Worm (Caenorhabditis elegans) whole organism, young adult: Measurements from ENCODE around the gene C33C12.4.
"Not testable (repeated sequence)": the region's sequence is repeated elsewhere in the genome, so short reads cannot be mapped to it uniquely, and the experiment has no call there.

Experiments used
- B0035.1 ChIP-seq: sonication (generic microtip); optimal IDR thresholded peaks from 2 replicates; lab custom pipeline; 2016; ENCODE audit warnings: missing genetic modification characterization, mild to moderate bottlenecking, missing compliant biosample characterization, missing genotype, missing genetic modification reagents
- F33H1.4 ChIP-seq: fragments of 200-800 bp; sonication (Bioruptor generic); IDR thresholded peaks from 2 replicates; pipeline ENCODE4 v1.3.6; 2022; ENCODE audit warnings: missing genetic modification reagents, missing genetic modification characterization, missing compliant biosample characterization
- F55B11.4 ChIP-seq: sonication (generic microtip); optimal IDR thresholded peaks from 2 replicates; lab custom pipeline; 2016; ENCODE audit warnings: missing compliant biosample characterization, missing genetic modification characterization, borderline replicate concordance; ENCODE audit not compliant: insufficient read depth
- T07F8.4 ChIP-seq: sonication (generic microtip); optimal IDR thresholded peaks from 2 replicates; lab custom pipeline; 2016; ENCODE audit warnings: mild to moderate bottlenecking, missing genetic modification characterization, moderate library complexity, missing compliant biosample characterization
- T26A5.8 ChIP-seq: sonication (generic microtip); optimal IDR thresholded peaks from 2 replicates; lab custom pipeline; 2016; ENCODE audit warnings: missing genetic modification characterization, missing compliant biosample characterization
- Y53F4B.3 ChIP-seq: fragments of 200-800 bp; sonication (Bioruptor generic); IDR thresholded peaks from 2 replicates; pipeline ENCODE4 v1.3.6; 2022; ENCODE audit warnings: missing genetic modification reagents, missing genetic modification characterization, missing compliant biosample characterization
- Y79H2A.3 ChIP-seq: fragments of 200-800 bp; sonication (Bioruptor generic); conservative IDR thresholded peaks from 2 replicates; pipeline ENCODE4 v1.3.6; 2022; ENCODE audit warnings: missing genetic modification reagents, missing genetic modification characterization, missing compliant biosample characterization
- ama-1 ChIP-seq, 3 experiments: fragments of 150-350 bp in 1 of 3; sonication (generic microtip) in 2 of 3; optimal IDR thresholded peaks; 2 replicates each; lab custom pipeline; 2014 to 2018; ENCODE audit warnings: missing biosample characterization in 2 of 3, missing genetic modification characterization in 2 of 3, missing genetic modification reagents in 2 of 3
- aptf-3 ChIP-seq: fragments of 200-800 bp; sonication (Bioruptor generic); IDR thresholded peaks from 2 replicates; pipeline ENCODE4 v1.3.6; 2022; ENCODE audit warnings: missing genetic modification characterization, missing compliant biosample characterization
- attf-3 ChIP-seq: fragments of 200-800 bp; sonication (Bioruptor generic); conservative IDR thresholded peaks from 2 replicates; pipeline ENCODE4 v1.3.6; 2022; ENCODE audit warnings: missing genetic modification reagents, missing genetic modification characterization, missing compliant biosample characterization
- attf-6 ChIP-seq: fragments of 200-800 bp; sonication (Bioruptor generic); IDR thresholded peaks from 2 replicates; pipeline ENCODE4 v1.3.6; 2022; ENCODE audit warnings: missing genetic modification reagents, missing genetic modification characterization, missing compliant biosample characterization
- bed-1 ChIP-seq: fragments of 200-800 bp; sonication (Bioruptor generic); IDR thresholded peaks from 2 replicates; pipeline ENCODE4 v1.3.6; 2022; ENCODE audit warnings: missing genetic modification reagents, missing genetic modification characterization, missing compliant biosample characterization
- ceh-79 ChIP-seq: sonication (generic microtip); optimal IDR thresholded peaks from 2 replicates; lab custom pipeline; 2017; ENCODE audit warnings: mild to moderate bottlenecking, missing genetic modification characterization, missing compliant biosample characterization
- ceh-91 ChIP-seq: fragments of 200-800 bp; sonication (Bioruptor generic); IDR thresholded peaks from 2 replicates; pipeline ENCODE4 v1.3.6; 2022; ENCODE audit warnings: missing genetic modification reagents, missing genetic modification characterization, missing compliant biosample characterization
- egrh-3 ChIP-seq: fragments of 200-800 bp; sonication (Bioruptor generic); IDR thresholded peaks from 2 replicates; pipeline ENCODE4 v1.3.6; 2022; ENCODE audit warnings: missing genetic modification reagents, missing genetic modification characterization, missing compliant biosample characterization
- fkh-3 ChIP-seq: sonication (generic microtip); optimal IDR thresholded peaks from 2 replicates; lab custom pipeline; 2016; ENCODE audit warnings: mild to moderate bottlenecking, missing genetic modification characterization, missing compliant biosample characterization
- hlh-26 ChIP-seq: fragments of 200-800 bp; sonication (Bioruptor generic); conservative IDR thresholded peaks from 2 replicates; pipeline ENCODE4 v1.3.6; 2022; ENCODE audit warnings: missing genetic modification reagents, missing genetic modification characterization, missing compliant biosample characterization
- hsf-1 ChIP-seq: fragments of 200-800 bp; sonication (Bioruptor generic); IDR thresholded peaks from 2 replicates; pipeline ENCODE4 v1.3.6; 2022; ENCODE audit warnings: missing genetic modification reagents, missing genetic modification characterization, missing compliant biosample characterization
- lin-40 ChIP-seq: sonication (generic microtip); optimal IDR thresholded peaks from 2 replicates; lab custom pipeline; 2016; ENCODE audit warnings: missing genetic modification characterization, mild to moderate bottlenecking, missing compliant biosample characterization, missing genotype, missing genetic modification reagents
- madf-6 ChIP-seq: fragments of 200-800 bp; sonication (Bioruptor generic); IDR thresholded peaks from 2 replicates; pipeline ENCODE4 v1.3.6; 2022; ENCODE audit warnings: missing genetic modification reagents, missing genetic modification characterization, missing compliant biosample characterization
- nfya-2 ChIP-seq: fragments of 200-800 bp; sonication (Bioruptor generic); IDR thresholded peaks from 2 replicates; pipeline ENCODE4 v1.3.6; 2022; ENCODE audit warnings: missing genetic modification reagents, missing genetic modification characterization, missing compliant biosample characterization
- nfyb-1 ChIP-seq: fragments of 200-800 bp; sonication (Bioruptor generic); IDR thresholded peaks from 2 replicates; pipeline ENCODE4 v1.3.6; 2022; ENCODE audit warnings: missing genetic modification reagents, missing genetic modification characterization, missing compliant biosample characterization
- nhr-27 ChIP-seq: fragments of 200-800 bp; sonication (Bioruptor generic); optimal IDR thresholded peaks from 2 replicates; lab custom pipeline; 2018; ENCODE audit warnings: mild to moderate bottlenecking, missing genetic modification characterization, moderate library complexity, missing compliant biosample characterization
- nhr-80 ChIP-seq: sonication (generic microtip); optimal IDR thresholded peaks from 2 replicates; lab custom pipeline; 2016; ENCODE audit warnings: missing genetic modification characterization, missing compliant biosample characterization
- repo-1 ChIP-seq: sonication (generic microtip); optimal IDR thresholded peaks from 2 replicates; lab custom pipeline; 2017; ENCODE audit warnings: mild to moderate bottlenecking, missing genetic modification characterization, missing compliant biosample characterization
- sdz-38 ChIP-seq: sonication (generic microtip); optimal IDR thresholded peaks from 2 replicates; lab custom pipeline; 2016; ENCODE audit warnings: missing genotype, missing genetic modification characterization, missing compliant biosample characterization
- somi-1 ChIP-seq: fragments of 200-800 bp; sonication (Bioruptor generic); optimal IDR thresholded peaks from 2 replicates; lab custom pipeline; 2018; ENCODE audit warnings: mild to moderate bottlenecking, missing genetic modification characterization, missing compliant biosample characterization
- sptf-2 ChIP-seq: fragments of 200-800 bp; sonication (Bioruptor generic); optimal IDR thresholded peaks from 2 replicates; lab custom pipeline; 2018; ENCODE audit warnings: mild to moderate bottlenecking, missing genetic modification characterization, missing compliant biosample characterization
- tbp1 ChIP-seq: fragments of 200-800 bp; sonication (Bioruptor generic); optimal IDR thresholded peaks from 2 replicates; lab custom pipeline; 2018; ENCODE audit warnings: mild to moderate bottlenecking, missing genetic modification characterization, missing compliant biosample characterization
- zim-3 ChIP-seq: sonication (generic microtip); optimal IDR thresholded peaks from 2 replicates; lab custom pipeline; 2017; ENCODE audit warnings: mild to moderate bottlenecking, missing genetic modification characterization, moderate library complexity, missing compliant biosample characterization
- ztf-25 ChIP-seq: fragments of 200-800 bp; sonication (Bioruptor generic); IDR thresholded peaks from 2 replicates; pipeline ENCODE4 v1.3.6; 2022; ENCODE audit warnings: missing genetic modification reagents, missing genetic modification characterization, missing compliant biosample characterization
- ztf-28 ChIP-seq: fragments of 200-800 bp; sonication (Bioruptor generic); IDR thresholded peaks from 2 replicates; pipeline ENCODE4 v1.3.6; 2022; ENCODE audit warnings: missing genetic modification reagents, missing genetic modification characterization, missing compliant biosample characterization

C33C12.4 gene

ce11 chrII:2170085-2170484 lies 3.8 kb upstream of the C33C12.4 start, which contains the start of gene C33C12.12:
Gene C33C12.12 (minus strand): TSS chrII:2170185.
- no peak for TF ChIP-seq ama-1 (optimal IDR thresholded peaks at IDR 0.05; lab: Kevin White, UChicago)
- no peak for TF ChIP-seq ama-1 (GFP tag; optimal IDR thresholded peaks at IDR 0.05; lab: Kevin White, UChicago)
- TF ChIP-seq lin-40 (tag; lab: Kevin White, UChicago), result no peak
- TF ChIP-seq ceh-79, result no peak
- TF ChIP-seq aptf-3, result no peak
- TF ChIP-seq hlh-26 (GFP tag; lab: Robert Waterston, UW), result no peak
- TF ChIP-seq sptf-2 (GFP tag; lab: Kevin White, UChicago), result no peak
- TF ChIP-seq T26A5.8 (tag; lab: Kevin White, UChicago), result no peak

DNA sequence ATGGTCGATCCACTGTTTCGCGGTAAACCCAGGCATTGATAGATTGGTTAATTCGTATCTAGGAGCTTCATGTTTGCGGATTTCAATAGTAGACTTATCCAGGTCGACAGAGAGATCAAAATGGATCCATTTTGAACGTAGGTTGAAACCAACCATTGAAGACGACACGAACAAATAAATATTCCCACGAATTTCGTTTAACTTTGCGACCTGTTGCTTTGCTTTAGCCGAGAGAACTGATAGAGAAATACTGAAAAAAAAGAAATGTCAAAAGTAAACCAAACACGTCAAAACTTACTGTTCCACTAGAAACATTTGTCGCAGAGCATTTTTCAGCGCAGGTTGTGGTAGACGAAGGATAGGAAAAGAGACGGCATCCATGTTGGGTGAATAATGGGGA lies 2.1 kb upstream of the C33C12.4 start, which contains the start of gene fbxb-38:
Gene fbxb-38 (minus strand): TSS at position 390 of the 400 bp plus-strand sequence.
- TF ChIP-seq Y53F4B.3 (no peak), zim-3 (tag; lab: Kevin White, UChicago) (no peak), nfya-2 (GFP tag; lab: Robert Waterston, UW) (no peak), repo-1 (tag; lab: Kevin White, UChicago) (no peak), nhr-27 (tag; lab: Kevin White, UChicago) (no peak), sdz-38 (tag; lab: Kevin White, UChicago) (no peak)

DNA sequence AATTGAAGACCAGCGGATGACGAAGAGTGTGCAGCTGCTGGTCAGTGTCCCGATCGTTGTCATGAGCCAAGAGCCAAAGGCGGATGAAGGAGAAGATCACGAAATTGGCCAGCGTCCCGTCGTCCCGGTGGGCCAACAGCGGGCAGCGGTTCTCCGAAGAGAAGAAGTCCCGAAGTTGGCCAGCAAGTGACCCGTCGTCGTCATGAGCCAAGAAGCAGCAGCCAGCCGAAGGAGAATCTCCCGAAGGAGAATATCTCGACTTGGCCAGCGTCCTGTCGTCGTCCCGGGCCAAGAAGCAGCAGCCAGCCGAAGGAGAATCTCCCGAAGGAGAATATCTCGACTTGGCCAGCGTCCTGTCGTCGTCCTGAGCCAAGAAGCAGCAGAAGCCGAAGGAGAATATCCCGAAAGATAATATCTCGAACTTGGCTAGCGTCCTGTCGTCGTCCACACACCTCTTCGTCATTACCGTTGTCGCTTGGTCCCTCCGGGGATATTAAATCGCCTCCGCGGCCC lies 2.9 kb downstream of the C33C12.4 start, which contains the start of gene C33C12.11:
Gene C33C12.11 (minus strand): TSS at position 463 of the 513 bp plus-strand sequence.
- peak; percentile 59; the same call in 1 of the 2 replicates for TF ChIP-seq egrh-3 (GFP tag; lab: Robert Waterston, UW)

DNA sequence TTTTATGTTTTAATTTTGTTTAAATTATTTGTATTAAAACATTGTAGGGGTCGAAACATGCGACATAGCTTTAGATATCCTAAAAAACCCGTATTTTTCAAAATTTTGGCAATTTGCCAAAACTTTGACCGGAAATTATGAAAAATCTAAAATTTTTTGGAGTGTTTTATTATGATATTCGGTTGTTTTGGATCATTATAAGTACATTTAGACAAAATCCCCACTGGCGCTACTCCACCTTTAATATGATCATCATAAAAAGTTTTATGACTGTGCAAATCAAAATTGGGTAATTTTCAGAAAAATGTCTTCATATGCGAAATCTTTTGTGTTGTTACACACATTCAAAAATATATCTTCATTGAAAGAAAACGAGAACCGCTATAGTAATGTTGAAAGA lies 12.6 kb downstream of the C33C12.4 start, which contains the start of gene math-18:
Gene math-18 (plus strand): TSS at position 301 of the 400 bp plus-strand sequence.
- not testable (repeated sequence) for TF ChIP-seq nfyb-1; ztf-28; somi-1 (GFP tag; lab: Kevin White, UChicago)

DNA sequence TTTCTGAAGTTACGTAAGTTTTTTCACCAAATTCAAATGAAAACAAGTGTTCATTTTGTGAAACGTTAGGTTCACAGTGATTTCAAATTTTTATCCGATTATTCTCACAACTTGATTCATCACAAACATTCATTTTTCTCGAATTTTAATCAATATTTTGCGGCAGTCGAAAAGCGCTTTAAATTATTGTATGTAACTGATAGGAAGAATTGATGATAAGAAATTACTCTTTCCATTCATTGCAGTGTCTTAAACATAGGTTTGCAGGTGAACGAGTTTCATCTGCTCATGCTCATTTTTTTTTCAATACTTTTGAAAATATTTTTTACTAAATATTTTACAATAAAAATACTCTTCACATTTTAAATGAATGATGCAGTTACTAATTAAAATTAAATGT lies 13.8 kb downstream of the C33C12.4 start:
- TF ChIP-seq somi-1 (GFP tag; lab: Kevin White, UChicago), result no peak
- no peak for TF ChIP-seq attf-3 (GFP tag; lab: Robert Waterston, UW)
- peak; percentile 5 for TF ChIP-seq nhr-80 (tag; lab: Kevin White, UChicago)

DNA sequence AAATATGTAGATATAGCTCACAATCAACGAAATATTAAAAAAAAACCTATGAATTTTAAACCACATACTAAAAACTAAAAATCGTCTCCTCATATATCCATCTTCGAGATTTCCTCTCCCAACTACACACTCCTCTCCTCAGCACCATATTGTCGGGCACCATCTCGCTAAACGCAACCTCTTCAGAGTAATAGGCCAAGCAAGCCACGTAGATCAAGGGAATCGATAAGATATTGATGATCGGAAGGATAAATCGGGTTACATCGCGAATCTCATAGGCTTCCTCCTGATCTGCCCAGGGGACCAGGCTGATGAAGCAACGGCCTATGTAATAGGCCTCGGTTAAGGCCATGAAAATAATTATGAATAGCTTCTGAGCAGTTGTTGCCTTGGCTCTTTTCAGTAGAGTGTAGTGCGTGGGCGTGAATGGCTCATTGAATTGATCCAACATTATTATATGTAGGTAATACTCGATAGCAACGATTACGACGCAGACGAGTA lies 15.7 kb downstream of the C33C12.4 start, which contains the start of the genes C40A11.7 and C40A11.8:
Gene C40A11.7 (minus strand): TSS at position 101 of the 501 bp plus-strand sequence.
Gene C40A11.8 (minus strand): TSS at position 451 of the 501 bp plus-strand sequence.
- TF ChIP-seq ztf-25 (GFP tag; lab: Robert Waterston, UW), result no peak
- no peak for TF ChIP-seq hsf-1
- no peak for TF ChIP-seq Y79H2A.3 (GFP tag; lab: Robert Waterston, UW)
- no peak for TF ChIP-seq F33H1.4 (GFP tag; lab: Robert Waterston, UW)
- no peak for TF ChIP-seq F55B11.4 (tag; lab: Kevin White, UChicago)
- TF ChIP-seq B0035.1 (tag; lab: Kevin White, UChicago), result no peak
- no peak for TF ChIP-seq ceh-91
- TF ChIP-seq T07F8.4 (tag; lab: Kevin White, UChicago), result no peak
- no peak for TF ChIP-seq bed-1 (GFP tag; lab: Robert Waterston, UW)
- no peak for TF ChIP-seq fkh-3 (tag; lab: Kevin White, UChicago)
- TF ChIP-seq madf-6, result no peak
- TF ChIP-seq attf-6 (GFP tag; lab: Robert Waterston, UW), result no peak
- no peak for TF ChIP-seq tbp1 (GFP tag; lab: Kevin White, UChicago)
